Worm (Caenorhabditis elegans) whole organism, L1 larva: ENCODE results near the gene Y73C8B.3.

Source experiments
- C16A3.4 ChIP-seq: fragments of 150-350 bp; optimal IDR thresholded peaks from 2 replicates; lab custom pipeline; 2014; ENCODE audit warnings: missing biosample characterization, missing genetic modification characterization
- C34B4.2 ChIP-seq: sonication (generic microtip); optimal IDR thresholded peaks from 2 replicates; lab custom pipeline; 2017; ENCODE audit warnings: mild to moderate bottlenecking, missing genetic modification characterization, missing compliant biosample characterization
- alr-1 ChIP-seq: fragments of 200-800 bp; sonication (Bioruptor generic); optimal IDR thresholded peaks from 2 replicates; lab custom pipeline; 2018; ENCODE audit warnings: borderline replicate concordance, mild to moderate bottlenecking, missing genetic modification characterization, missing compliant biosample characterization
- ama-1 ChIP-seq: fragments of 150-350 bp; optimal IDR thresholded peaks from 2 replicates; lab custom pipeline; 2014
- ceh-63 ChIP-seq: fragments of 200-800 bp; sonication (Bioruptor generic); optimal IDR thresholded peaks from 2 replicates; lab custom pipeline; 2018; ENCODE audit warnings: mild to moderate bottlenecking, missing genetic modification characterization, missing compliant biosample characterization
- ceh-8 ChIP-seq: fragments of 200-800 bp; sonication (Bioruptor generic); optimal IDR thresholded peaks from 2 replicates; lab custom pipeline; 2018; ENCODE audit warnings: mild to moderate bottlenecking, missing genetic modification characterization, moderate library complexity, missing compliant biosample characterization
- ces-1 ChIP-seq: fragments of 150-350 bp; optimal IDR thresholded peaks from 2 replicates; lab custom pipeline; 2014; ENCODE audit warnings: missing biosample characterization, missing genetic modification reagents, missing genetic modification characterization
- egl-13 ChIP-seq: sonication (generic microtip); optimal IDR thresholded peaks from 2 replicates; lab custom pipeline; 2016; ENCODE audit warnings: missing genotype, missing genetic modification reagents, missing genetic modification characterization, missing compliant biosample characterization
- ets-5 ChIP-seq: fragments of 200-800 bp; sonication (Bioruptor generic); IDR thresholded peaks from 2 replicates; pipeline ENCODE4 v1.3.6; 2022; ENCODE audit warnings: missing genetic modification characterization, missing compliant biosample characterization
- hlh-17 ChIP-seq: fragments of 200-800 bp; sonication (Bioruptor generic); optimal IDR thresholded peaks from 2 replicates; lab custom pipeline; 2018; ENCODE audit warnings: missing genetic modification characterization, mild to moderate bottlenecking, missing compliant biosample characterization, moderate library complexity, borderline replicate concordance
- hlh-4 ChIP-seq: sonication (generic microtip); optimal IDR thresholded peaks from 2 replicates; lab custom pipeline; 2016; ENCODE audit warnings: mild to moderate bottlenecking, missing genetic modification characterization, missing compliant biosample characterization
- hpl-2 ChIP-seq: fragments of 150-350 bp; optimal IDR thresholded peaks from 2 replicates; lab custom pipeline; 2014; ENCODE audit warnings: missing biosample characterization, missing genetic modification reagents, missing genetic modification characterization
- irx-1 ChIP-seq: sonication (generic microtip); optimal IDR thresholded peaks from 2 replicates; lab custom pipeline; 2016; ENCODE audit warnings: missing genetic modification characterization, missing compliant biosample characterization
- lin-15B ChIP-seq: fragments of 150-350 bp; sonication (generic microtip); optimal IDR thresholded peaks from 3 replicates; lab custom pipeline; 2014; ENCODE audit warnings: missing biosample characterization, missing genetic modification characterization
- lin-35 ChIP-seq, 2 experiments: fragments of 150-350 bp; optimal IDR thresholded peaks; 2 replicates each; lab custom pipeline; 2014; ENCODE audit warnings: missing biosample characterization in 2 of 2, missing genetic modification characterization in 2 of 2, missing genetic modification reagents in 2 of 2
- lsy-2 ChIP-seq, 2 experiments: fragments of 150-350 bp; optimal IDR thresholded peaks; 2 replicates each; lab custom pipeline; 2014; ENCODE audit warnings: missing biosample characterization in 2 of 2, missing genetic modification characterization in 2 of 2
- mab-9 ChIP-seq: fragments of 200-800 bp; sonication (Bioruptor generic); IDR thresholded peaks from 2 replicates; pipeline ENCODE4 v1.3.6; 2022; ENCODE audit warnings: missing genetic modification reagents, missing genetic modification characterization, missing compliant biosample characterization
- nhr-11 ChIP-seq: fragments of 150-350 bp; optimal IDR thresholded peaks from 2 replicates; lab custom pipeline; 2014; ENCODE audit warnings: missing biosample characterization, missing genetic modification characterization
- nhr-20 ChIP-seq: sonication (generic microtip); optimal IDR thresholded peaks from 2 replicates; lab custom pipeline; 2016; ENCODE audit warnings: mild to moderate bottlenecking, missing genetic modification characterization, missing compliant biosample characterization
- nhr-76 ChIP-seq: sonication (generic microtip); optimal IDR thresholded peaks from 2 replicates; lab custom pipeline; 2017; ENCODE audit warnings: missing biosample characterization, missing genetic modification characterization
- skn-1 ChIP-seq: fragments of 150-350 bp; optimal IDR thresholded peaks from 2 replicates; lab custom pipeline; 2014; ENCODE audit warnings: missing biosample characterization, missing genetic modification characterization
- snpc-4 ChIP-seq: fragments of 150-350 bp; optimal IDR thresholded peaks from 2 replicates; lab custom pipeline; 2014; ENCODE audit warnings: missing biosample characterization, missing genetic modification characterization
- sptf-1 ChIP-seq: fragments of 150-350 bp; optimal IDR thresholded peaks from 2 replicates; lab custom pipeline; 2014; ENCODE audit warnings: missing biosample characterization, missing genetic modification characterization
- sup-37 ChIP-seq: fragments of 200-800 bp; sonication (Bioruptor generic); optimal IDR thresholded peaks from 2 replicates; lab custom pipeline; 2018; ENCODE audit warnings: mild to moderate bottlenecking, missing genetic modification characterization, missing compliant biosample characterization
- tbx-2 ChIP-seq: sonication (generic microtip); optimal IDR thresholded peaks from 2 replicates; lab custom pipeline; 2016; ENCODE audit warnings: missing genetic modification characterization, missing compliant biosample characterization
- tlp-1 ChIP-seq: fragments of 150-350 bp; optimal IDR thresholded peaks from 2 replicates; lab custom pipeline; 2014; ENCODE audit warnings: missing biosample characterization, missing genetic modification characterization
- unc-130 ChIP-seq: fragments of 150-350 bp; optimal IDR thresholded peaks from 2 replicates; lab custom pipeline; 2017; ENCODE audit warnings: missing biosample characterization, missing genetic modification characterization, inconsistent platforms
- unc-62 ChIP-seq: fragments of 150-350 bp; optimal IDR thresholded peaks from 2 replicates; lab custom pipeline; 2014; ENCODE audit warnings: missing biosample characterization, missing genetic modification reagents, missing genetic modification characterization
- vab-15 ChIP-seq: sonication (generic microtip); optimal IDR thresholded peaks from 2 replicates; lab custom pipeline; 2017; ENCODE audit warnings: missing genotype, mild to moderate bottlenecking, missing genetic modification characterization, missing compliant biosample characterization
- xbp-1 ChIP-seq: sonication (generic microtip); optimal IDR thresholded peaks from 2 replicates; lab custom pipeline; 2016; ENCODE audit warnings: missing genetic modification characterization, missing compliant biosample characterization
- zip-4 ChIP-seq: fragments of 200-800 bp; sonication (Bioruptor generic); optimal IDR thresholded peaks from 2 replicates; lab custom pipeline; 2018; ENCODE audit warnings: mild to moderate bottlenecking, missing genetic modification characterization, moderate library complexity, missing compliant biosample characterization
- ztf-11 ChIP-seq, 2 experiments: sonication (generic microtip); optimal IDR thresholded peaks; 2 replicates each; lab custom pipeline; 2016 to 2017; ENCODE audit warnings: missing genetic modification characterization in 2 of 2, missing biosample characterization in 1 of 2, missing compliant biosample characterization in 1 of 2
- ztf-4 ChIP-seq: fragments of 150-350 bp; optimal IDR thresholded peaks from 2 replicates; lab custom pipeline; 2014; ENCODE audit warnings: missing biosample characterization, missing genetic modification characterization

Gene Y73C8B.3

DNA sequence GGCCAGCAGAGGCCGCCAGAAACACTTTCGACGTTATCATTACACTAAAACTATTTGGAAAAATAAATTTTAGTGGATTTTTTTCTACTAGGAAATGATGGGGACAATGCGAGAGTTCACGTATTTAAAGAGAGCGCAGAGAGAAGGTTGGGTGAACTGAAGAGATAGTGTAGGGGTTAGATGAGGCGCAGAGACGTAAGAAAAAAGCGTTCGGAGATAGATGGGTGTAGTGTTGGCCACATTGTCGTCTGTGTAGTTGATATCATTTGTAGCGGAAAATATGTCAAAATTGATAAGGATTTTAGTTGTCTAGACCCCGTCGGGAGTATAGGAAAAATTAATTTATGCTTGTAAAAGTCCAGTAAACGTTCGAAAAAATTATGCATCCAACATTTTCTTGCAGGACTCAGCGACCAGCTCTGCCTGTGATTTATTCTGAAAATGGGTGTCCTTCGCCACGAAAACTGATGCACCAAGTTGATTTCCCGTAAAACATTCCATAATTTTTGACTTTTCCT lies at the start of gene Y73C8B.3, which contains the start of gene Y73C8B.9 (continued):
- TF ChIP-seq C34B4.2 (tag; lab: Kevin White, UChicago) (no peak), xbp-1 (tag; lab: Kevin White, UChicago) (no peak), ama-1 (lab: Kevin White, UChicago) (no peak), ceh-63 (GFP tag; lab: Kevin White, UChicago) (no peak), hlh-17 (GFP tag; lab: Kevin White, UChicago) (no peak), nhr-20 (peak; percentile 29)

- no peak for TF ChIP-seq C16A3.4 (tag; lab: Kevin White, UChicago)
- no peak for TF ChIP-seq unc-62 (GFP tag; lab: Kevin White, UChicago)
- no peak for TF ChIP-seq alr-1 (tag; lab: Kevin White, UChicago)
- no peak for TF ChIP-seq ces-1 (GFP tag; lab: Kevin White, UChicago)
- no peak for TF ChIP-seq hlh-17 (GFP tag; lab: Kevin White, UChicago)
- no peak for TF ChIP-seq hpl-2 (GFP tag; lab: Kevin White, UChicago)
- TF ChIP-seq tbx-2 (tag; lab: Kevin White, UChicago): no peak
Observed at ce11 chrV:3241175-3241574, 48.1 kb upstream of the Y73C8B.3 start, which contains the start of gene srj-11. TSS of gene srj-11 (plus strand) at chrV:3241424.

- TF ChIP-seq vab-15 (tag; lab: Kevin White, UChicago): no peak
- no peak for TF ChIP-seq irx-1
- no peak for TF ChIP-seq C16A3.4 (tag; lab: Kevin White, UChicago)
- TF ChIP-seq ama-1 (lab: Kevin White, UChicago): no peak
- no peak for TF ChIP-seq hlh-4
- TF ChIP-seq sup-37 (GFP tag; lab: Kevin White, UChicago): no peak
- no peak for TF ChIP-seq skn-1
- no peak for TF ChIP-seq nhr-20
- TF ChIP-seq lin-15B: no peak
- TF ChIP-seq mab-9: no peak
- no peak for TF ChIP-seq lsy-2 (tag; optimal IDR thresholded peaks at IDR 0.05; lab: Kevin White, UChicago)
- TF ChIP-seq ets-5 (GFP tag; lab: Robert Waterston, UW): no peak
- TF ChIP-seq ceh-8 (GFP tag; lab: Kevin White, UChicago): no peak
- TF ChIP-seq nhr-11 (tag; lab: Kevin White, UChicago): no peak
- no peak for TF ChIP-seq zip-4 (GFP tag; lab: Kevin White, UChicago)
- TF ChIP-seq ceh-63 (GFP tag; lab: Kevin White, UChicago): no peak
- TF ChIP-seq egl-13 (tag; lab: Kevin White, UChicago): no peak
- no peak for TF ChIP-seq ztf-4 (tag; lab: Kevin White, UChicago)
Observed at ce11 chrV:3236610-3237009, 43.6 kb upstream of the Y73C8B.3 start, which contains the start of the genes K08D9.9 and str-16. TSS of gene K08D9.9 (minus strand) at chrV:3236710. TSS of gene str-16 (plus strand) at chrV:3236875.

DNA sequence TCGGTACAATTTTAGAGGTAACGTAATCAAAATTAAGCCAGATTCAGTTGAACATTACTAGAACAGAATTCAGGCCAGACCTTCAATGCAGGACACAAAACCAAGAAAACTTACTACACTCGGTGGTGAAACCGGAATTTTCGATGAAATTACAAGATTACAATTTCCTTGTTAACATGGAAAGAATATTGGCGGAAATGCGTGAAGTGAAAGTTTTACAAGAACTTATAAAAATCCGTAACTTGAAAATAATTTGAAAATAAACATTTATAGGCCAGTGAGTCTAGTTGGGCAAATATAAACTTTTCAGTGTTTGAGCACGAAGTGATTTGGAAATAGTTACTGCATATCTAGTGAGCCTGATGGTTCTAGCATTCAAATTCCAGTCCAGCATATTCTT lies 41.9 kb upstream of the Y73C8B.3 start, which contains the start of gene K08D9.6:
Gene K08D9.6 (minus strand): TSS at position 101 of the 400 bp plus-strand sequence.
- TF ChIP-seq unc-62 (GFP tag; lab: Kevin White, UChicago): no peak
- TF ChIP-seq ztf-11 (tag; optimal IDR thresholded peaks at IDR 0.05; lab: Kevin White, UChicago): no peak
- TF ChIP-seq sptf-1: no peak
- TF ChIP-seq hlh-4: no peak
- TF ChIP-seq lin-35 (GFP tag; optimal IDR thresholded peaks at IDR 0.05; lab: Kevin White, UChicago): no peak
- TF ChIP-seq, all 84 proteins: peak for 0

- no peak for TF ChIP-seq C34B4.2 (tag; lab: Kevin White, UChicago)
- TF ChIP-seq, all 84 proteins: peak for 0
Observed at ce11 chrV:3230597-3230996, 37.6 kb upstream of the Y73C8B.3 start, which contains the start of gene K08D9.10. TSS of gene K08D9.10 (plus strand) at chrV:3230897.

- TF ChIP-seq snpc-4 (tag; lab: Kevin White, UChicago): no peak
- TF ChIP-seq nhr-76 (tag; lab: Kevin White, UChicago): no peak
- TF ChIP-seq alr-1 (tag; lab: Kevin White, UChicago): no peak
- no peak for TF ChIP-seq unc-130 (tag; lab: Kevin White, UChicago)
- TF ChIP-seq tlp-1 (tag; lab: Kevin White, UChicago): no peak
Observed at ce11 chrV:3230150-3230549, 37.1 kb upstream of the Y73C8B.3 start.
